Fruit fly (Drosophila melanogaster) whole organism, embryonic: ENCODE measurements around the gene Ugt35D1.

ENCODE experiments used
- ATbp ChIP-seq: fragments of 200-800 bp; sonication (Bioruptor generic); optimal IDR thresholded peaks from 2 replicates; lab custom pipeline; 2017; ENCODE audit warnings: missing biosample characterization, mild to moderate bottlenecking, missing genetic modification characterization, missing genetic modification reagents
- CG10565 ChIP-seq: fragments of 200-800 bp; sonication (Bioruptor generic); optimal IDR thresholded peaks from 3 replicates; lab custom pipeline; 2016; ENCODE audit warnings: missing biosample characterization, mild to moderate bottlenecking, missing genetic modification characterization
- CG11398 ChIP-seq: fragments of 200-800 bp; sonication (Bioruptor generic); optimal IDR thresholded peaks from 2 replicates; lab custom pipeline; 2016; ENCODE audit warnings: missing biosample characterization, missing genetic modification characterization
- CG12071 ChIP-seq: fragments of 200-800 bp; sonication (Bioruptor generic); optimal IDR thresholded peaks from 3 replicates; lab custom pipeline; 2018; ENCODE audit warnings: missing biosample characterization, mild to moderate bottlenecking, missing genetic modification characterization
- CG1233 ChIP-seq: fragments of 200-800 bp; sonication (Bioruptor generic); optimal IDR thresholded peaks from 4 replicates; lab custom pipeline; 2018; ENCODE audit warnings: missing biosample characterization, mild to moderate bottlenecking, missing genetic modification characterization
- CG13624 ChIP-seq: fragments of 200-800 bp; sonication (Bioruptor generic); optimal IDR thresholded peaks from 2 replicates; lab custom pipeline; 2016; ENCODE audit warnings: missing biosample characterization, missing genetic modification characterization
- CG1602 ChIP-seq: fragments of 200-800 bp; sonication (Bioruptor generic); optimal IDR thresholded peaks from 3 replicates; lab custom pipeline; 2016; ENCODE audit warnings: missing biosample characterization, missing genetic modification characterization
- CG1647 ChIP-seq: fragments of 200-800 bp; sonication (Bioruptor generic); optimal IDR thresholded peaks from 3 replicates; lab custom pipeline; 2016; ENCODE audit warnings: missing biosample characterization, missing genetic modification characterization
- CG16813 ChIP-seq: fragments of 200-800 bp; sonication (Bioruptor generic); IDR thresholded peaks from 3 replicates; pipeline ENCODE4 v1.3.6; 2022; ENCODE audit warnings: missing biosample characterization, missing genetic modification characterization; ENCODE audit not compliant: partially characterized antibody
- CG17912 ChIP-seq: fragments of 200-800 bp; sonication (Bioruptor generic); optimal IDR thresholded peaks from 2 replicates; lab custom pipeline; 2018; ENCODE audit warnings: missing biosample characterization, mild to moderate bottlenecking, missing genetic modification characterization
- CG18476 ChIP-seq: fragments of 200-800 bp; sonication (Bioruptor generic); optimal IDR thresholded peaks from 2 replicates; lab custom pipeline; 2016; ENCODE audit warnings: missing biosample characterization, mild to moderate bottlenecking, missing genetic modification characterization
- CG2129 ChIP-seq: fragments of 200-800 bp; sonication (Bioruptor generic); IDR thresholded peaks from 2 replicates; pipeline ENCODE4 v1.3.6; 2022; ENCODE audit warnings: missing biosample characterization, missing genetic modification characterization; ENCODE audit not compliant: partially characterized antibody
- CG2199 ChIP-seq: fragments of 200-800 bp; sonication (Bioruptor generic); IDR thresholded peaks from 3 replicates; pipeline ENCODE4 v1.3.6; 2022; ENCODE audit warnings: missing biosample characterization, missing genetic modification characterization
- CG2875 ChIP-seq: fragments of 200-800 bp; sonication (Bioruptor generic); optimal IDR thresholded peaks from 2 replicates; lab custom pipeline; 2017; ENCODE audit warnings: missing biosample characterization, mild to moderate bottlenecking, missing genetic modification characterization, missing genetic modification reagents
- CG3407 ChIP-seq: fragments of 200-800 bp; sonication (Bioruptor generic); optimal IDR thresholded peaks from 2 replicates; lab custom pipeline; 2018; ENCODE audit warnings: missing biosample characterization, mild to moderate bottlenecking, missing genetic modification characterization
- CG34224 ChIP-seq: fragments of 200-800 bp; sonication (Bioruptor generic); IDR thresholded peaks from 3 replicates; pipeline ENCODE4 v1.3.6; 2022; ENCODE audit warnings: missing biosample characterization, missing genetic modification characterization; ENCODE audit not compliant: partially characterized antibody
- CG4404 ChIP-seq: fragments of 200-800 bp; sonication (Bioruptor generic); IDR thresholded peaks from 2 replicates; pipeline ENCODE4 v1.3.6; 2022; ENCODE audit warnings: missing biosample characterization, missing genetic modification characterization
- CG4707 ChIP-seq: fragments of 200-800 bp; sonication (Bioruptor generic); optimal IDR thresholded peaks from 2 replicates; lab custom pipeline; 2018; ENCODE audit warnings: missing biosample characterization, mild to moderate bottlenecking, missing genetic modification characterization, moderate library complexity
- CG6765 ChIP-seq: fragments of 200-800 bp; sonication (Bioruptor generic); optimal IDR thresholded peaks from 3 replicates; lab custom pipeline; 2017; ENCODE audit warnings: missing biosample characterization, mild to moderate bottlenecking, missing genetic modification characterization
- CG6813 ChIP-seq: fragments of 200-800 bp; sonication (Bioruptor generic); optimal IDR thresholded peaks from 2 replicates; lab custom pipeline; 2017; ENCODE audit warnings: missing biosample characterization, missing genetic modification characterization, mild to moderate bottlenecking, moderate library complexity, missing genetic modification reagents
- CG7928 ChIP-seq: fragments of 200-800 bp; sonication (Bioruptor generic); optimal IDR thresholded peaks from 2 replicates; lab custom pipeline; 2017; ENCODE audit warnings: missing biosample characterization, mild to moderate bottlenecking, missing genetic modification characterization
- CG8359 ChIP-seq: fragments of 200-800 bp; sonication (Bioruptor generic); optimal IDR thresholded peaks from 2 replicates; lab custom pipeline; 2017; ENCODE audit warnings: missing biosample characterization, mild to moderate bottlenecking, missing genetic modification characterization, borderline replicate concordance
- CG9817 ChIP-seq: fragments of 200-800 bp; sonication (Bioruptor generic); optimal IDR thresholded peaks from 2 replicates; lab custom pipeline; 2018; ENCODE audit warnings: missing biosample characterization, mild to moderate bottlenecking, missing genetic modification characterization, moderate library complexity
- Dbx ChIP-seq: fragments of 200-800 bp; sonication (Bioruptor generic); IDR thresholded peaks from 3 replicates; pipeline ENCODE4 v1.3.6; 2022; ENCODE audit warnings: missing biosample characterization, missing genetic modification characterization
- H2.0 ChIP-seq: fragments of 200-800 bp; sonication (Bioruptor generic); IDR thresholded peaks from 2 replicates; pipeline ENCODE4 v1.3.6; 2022; ENCODE audit warnings: missing biosample characterization, missing genetic modification characterization
- Hmr ChIP-seq: fragments of 200-800 bp; sonication (Bioruptor generic); optimal IDR thresholded peaks from 3 replicates; lab custom pipeline; 2017; ENCODE audit warnings: mild to moderate bottlenecking, missing biosample characterization, missing genetic modification reagents, missing genetic modification characterization
- Hsf ChIP-seq: fragments of 200-800 bp; sonication (Bioruptor generic); optimal IDR thresholded peaks from 3 replicates; lab custom pipeline; 2016; ENCODE audit warnings: missing biosample characterization, missing genetic modification characterization
- Lhr ChIP-seq: fragments of 200-800 bp; sonication (Bioruptor generic); optimal IDR thresholded peaks from 3 replicates; lab custom pipeline; 2017; ENCODE audit warnings: mild to moderate bottlenecking, missing biosample characterization, missing genetic modification reagents, missing genetic modification characterization
- Mes4 ChIP-seq: fragments of 200-800 bp; sonication (Bioruptor generic); optimal IDR thresholded peaks from 2 replicates; lab custom pipeline; 2016; ENCODE audit warnings: missing biosample characterization, missing genetic modification characterization
- NC2β ChIP-seq: fragments of 200-800 bp; sonication (Bioruptor generic); optimal IDR thresholded peaks from 2 replicates; lab custom pipeline; 2016; ENCODE audit warnings: missing biosample characterization, missing genetic modification characterization
- Six4 ChIP-seq: fragments of 200-800 bp; sonication (Bioruptor generic); optimal IDR thresholded peaks from 2 replicates; lab custom pipeline; 2016; ENCODE audit warnings: missing biosample characterization, missing genetic modification characterization
- Spps ChIP-seq: fragments of 200-800 bp; sonication (Bioruptor generic); optimal IDR thresholded peaks from 2 replicates; lab custom pipeline; 2018; ENCODE audit warnings: missing biosample characterization, mild to moderate bottlenecking, missing genetic modification characterization
- Sry-β ChIP-seq: fragments of 200-800 bp; sonication (Bioruptor generic); optimal IDR thresholded peaks from 2 replicates; lab custom pipeline; 2018; ENCODE audit warnings: missing biosample characterization, mild to moderate bottlenecking, missing genetic modification characterization, moderate library complexity
- bbx ChIP-seq: fragments of 200-800 bp; sonication (Bioruptor generic); IDR thresholded peaks from 2 replicates; pipeline ENCODE4 v1.3.6; 2022; ENCODE audit warnings: missing biosample characterization, missing genetic modification characterization; ENCODE audit not compliant: partially characterized antibody
- bcd ChIP-seq: fragments of 200-800 bp; sonication (Bioruptor generic); optimal IDR thresholded peaks from 2 replicates; lab custom pipeline; 2017; ENCODE audit warnings: missing biosample characterization, mild to moderate bottlenecking, missing genetic modification characterization
- bigmax ChIP-seq: fragments of 200-800 bp; sonication (Bioruptor generic); optimal IDR thresholded peaks from 2 replicates; lab custom pipeline; 2018; ENCODE audit warnings: missing biosample characterization, mild to moderate bottlenecking, missing genetic modification characterization
- ci ChIP-seq: fragments of 200-800 bp; sonication (Bioruptor generic); IDR thresholded peaks from 3 replicates; pipeline ENCODE4 v1.3.6; 2022; ENCODE audit warnings: missing biosample characterization, missing genetic modification characterization
- dpn ChIP-seq, 2 experiments: fragments of 200-800 bp; sonication (Bioruptor generic); optimal IDR thresholded peaks; 3 replicates each; lab custom pipeline; 2016; ENCODE audit warnings: missing biosample characterization in 2 of 2, missing genetic modification characterization in 2 of 2
- emc ChIP-seq: fragments of 200-800 bp; sonication (Bioruptor generic); optimal IDR thresholded peaks from 2 replicates; lab custom pipeline; 2016; ENCODE audit warnings: missing biosample characterization, missing genetic modification characterization
- fd96Cb ChIP-seq: fragments of 200-800 bp; sonication (Bioruptor generic); optimal IDR thresholded peaks from 2 replicates; lab custom pipeline; 2018; ENCODE audit warnings: missing biosample characterization, mild to moderate bottlenecking, missing genetic modification characterization, moderate library complexity
- jumu ChIP-seq: fragments of 200-800 bp; sonication (Bioruptor generic); optimal IDR thresholded peaks from 3 replicates; lab custom pipeline; 2016; ENCODE audit warnings: missing biosample characterization, missing genetic modification characterization
- pum ChIP-seq: fragments of 200-800 bp; sonication (Bioruptor generic); optimal IDR thresholded peaks from 2 replicates; lab custom pipeline; 2016; ENCODE audit warnings: missing biosample characterization, missing genetic modification characterization
- sc ChIP-seq, 3 experiments: fragments of >200 bp in 2 of 3; fragments of 200-800 bp in 1 of 3; sonication (Bioruptor generic) in 1 of 3; optimal IDR thresholded peaks; 2 replicates in 2 of 3; 3 replicates in 1 of 3; lab custom pipeline; 2017; ENCODE audit warnings: mild to moderate bottlenecking in 1 of 3, missing biosample characterization in 1 of 3, missing genetic modification characterization in 1 of 3, missing genetic modification reagents in 1 of 3
- sima ChIP-seq: fragments of 200-800 bp; sonication (Bioruptor generic); optimal IDR thresholded peaks from 2 replicates; lab custom pipeline; 2016; ENCODE audit warnings: missing biosample characterization, missing genetic modification characterization
- sna ChIP-seq: fragments of 200-800 bp; sonication (Bioruptor generic); IDR thresholded peaks from 2 replicates; pipeline ENCODE4 v1.3.6; 2022; ENCODE audit warnings: missing biosample characterization, missing genetic modification characterization; ENCODE audit not compliant: partially characterized antibody
- sr ChIP-seq: fragments of 200-800 bp; sonication (Bioruptor generic); IDR thresholded peaks from 3 replicates; pipeline ENCODE4 v1.3.6; 2022; ENCODE audit warnings: missing biosample characterization, missing genetic modification characterization
- stwl ChIP-seq: fragments of 200-800 bp; sonication (Bioruptor generic); optimal IDR thresholded peaks from 3 replicates; lab custom pipeline; 2018; ENCODE audit warnings: missing biosample characterization, mild to moderate bottlenecking, missing genetic modification characterization, moderate library complexity
- yki ChIP-seq: fragments of >200 bp; optimal IDR thresholded peaks from 3 replicates; lab custom pipeline; 2018

The Ugt35D1 gene

DNA sequence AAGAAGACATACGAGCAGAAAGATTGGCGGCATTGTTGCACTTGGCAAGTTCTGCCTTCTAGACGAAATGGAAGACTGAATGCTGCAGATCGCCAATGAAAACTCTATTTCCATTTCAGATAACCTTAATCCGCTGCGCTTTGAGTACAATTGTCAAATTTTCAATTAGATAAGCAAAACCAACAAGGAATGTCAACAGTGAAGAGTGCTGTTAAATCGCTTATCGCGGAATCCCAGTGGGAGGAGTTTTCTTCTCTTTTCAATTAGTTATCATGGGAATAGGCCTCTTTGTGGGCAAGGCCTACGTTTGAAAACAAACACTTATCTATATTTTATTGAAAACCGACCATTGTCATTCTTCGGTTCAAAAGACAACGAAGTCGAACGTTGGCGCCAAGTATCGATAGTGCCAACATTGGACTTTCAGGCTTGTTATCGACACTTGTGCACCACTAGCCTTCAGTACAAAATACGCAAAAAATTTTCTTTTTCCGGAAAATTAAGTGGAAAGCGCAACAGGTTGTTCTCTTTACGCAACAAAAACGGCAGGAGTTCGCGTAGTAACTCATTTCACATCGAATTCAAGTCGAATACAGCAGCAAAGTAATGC is at the start of gene Ugt35D1, which contains the start of gene Gcn2:
TSS of gene Ugt35D1 (minus strand) at position 83 of the 610 bp plus-strand sequence.
TSS of gene Gcn2 (plus strand) at position 439 of the 610 bp plus-strand sequence.
- TF ChIP-seq sr: peak; percentile 84
- peak; percentile 25 for TF ChIP-seq fd96Cb (tag; lab: Kevin White, UChicago)
- no peak for TF ChIP-seq Dbx (GFP tag; lab: Robert Waterston, UW)
- peak; percentile 41 for TF ChIP-seq Sry-β (GFP tag; lab: Kevin White, UChicago)
- peak; percentile 16 for TF ChIP-seq CG11398
- peak; percentile 46 for TF ChIP-seq stwl (tag; lab: Kevin White, UChicago)
- TF ChIP-seq jumu: no peak
- TF ChIP-seq CG6813 (GFP tag; lab: Kevin White, UChicago): peak; percentile 89
- peak; percentile 2 for TF ChIP-seq CG13624 (GFP tag; lab: Kevin White, UChicago)
- TF ChIP-seq CG1233: peak; percentile 71
- TF ChIP-seq Hsf (GFP tag; lab: Kevin White, UChicago): peak; percentile 19
- peak; percentile 29 for TF ChIP-seq CG1602
- TF ChIP-seq Mes4 (GFP tag; lab: Kevin White, UChicago): peak; percentile 43
- TF ChIP-seq CG2199 (GFP tag; lab: Robert Waterston, UW): 0 out of 3 replicates have a peak, but pooled peaks have one; percentile 59
- peak; percentile 57 for TF ChIP-seq Lhr (GFP tag; lab: Kevin White, UChicago)
- TF ChIP-seq dpn (GFP tag; optimal IDR thresholded peaks at IDR 0.05; lab: Kevin White, UChicago): peak in 1 of 2 experiments; percentile 38
- peak; percentile 20 for TF ChIP-seq CG8359 (GFP tag; lab: Kevin White, UChicago)
- TF ChIP-seq yki: no peak
- peak; percentile 81 for TF ChIP-seq CG2875 (GFP tag; lab: Kevin White, UChicago)
- peak; percentile 83 for TF ChIP-seq ci
- TF ChIP-seq Hmr (GFP tag; lab: Kevin White, UChicago): no peak
- TF ChIP-seq sc (optimal IDR thresholded peaks at IDR 0.05; lab: Kevin White, UChicago): no peak
- TF ChIP-seq sc (GFP tag; optimal IDR thresholded peaks at IDR 0.05; lab: Kevin White, UChicago): peak; percentile 44
- TF ChIP-seq ATbp: peak; percentile 86
- TF ChIP-seq sima (GFP tag; lab: Kevin White, UChicago): no peak
- TF ChIP-seq CG3407 (GFP tag; lab: Kevin White, UChicago): peak; percentile 75
- TF ChIP-seq bigmax (GFP tag; lab: Kevin White, UChicago): peak; percentile 49
- peak; percentile 47; the same call in 1 of the 3 replicates for TF ChIP-seq CG16813 (GFP tag; lab: Robert Waterston, UW)
- TF ChIP-seq bbx: peak; percentile 58
- peak; percentile 52 for TF ChIP-seq bcd (GFP tag; lab: Kevin White, UChicago)
- no peak for TF ChIP-seq CG7928 (GFP tag; lab: Kevin White, UChicago)
- peak; percentile 28 for TF ChIP-seq CG17912 (GFP tag; lab: Kevin White, UChicago)
- peak; percentile 60 for TF ChIP-seq CG4707
- peak; percentile 58; the same call in 1 of the 2 replicates for TF ChIP-seq sna
- TF ChIP-seq NC2β (GFP tag; lab: Kevin White, UChicago): peak; percentile 51
- peak; percentile 21 for TF ChIP-seq Six4
- TF ChIP-seq CG1647 (GFP tag; lab: Kevin White, UChicago): peak; percentile 51
- no peak for TF ChIP-seq H2.0 (GFP tag; lab: Robert Waterston, UW)
- no peak for TF ChIP-seq CG6765 (GFP tag; lab: Kevin White, UChicago)
- TF ChIP-seq CG10565 (GFP tag; lab: Kevin White, UChicago): peak; percentile 11
- TF ChIP-seq Spps (tag; lab: Kevin White, UChicago): peak; percentile 62
- TF ChIP-seq CG34224 (GFP tag; lab: Robert Waterston, UW): peak; percentile 75
- TF ChIP-seq CG2129 (GFP tag; lab: Robert Waterston, UW): 0 out of 2 replicates have a peak, but pooled peaks have one; percentile 17
- no peak for TF ChIP-seq CG4404 (GFP tag; lab: Robert Waterston, UW)
- TF ChIP-seq CG12071: peak; percentile 48
- TF ChIP-seq CG18476 (GFP tag; lab: Kevin White, UChicago): peak; percentile 29
- TF ChIP-seq pum (GFP tag; lab: Kevin White, UChicago): peak; percentile 44
- no peak for TF ChIP-seq CG9817
- TF ChIP-seq emc (GFP tag; lab: Kevin White, UChicago): no peak
